Fruit fly (Drosophila melanogaster): ENCODE measurements around the gene tau.

Gene tau

DNA sequence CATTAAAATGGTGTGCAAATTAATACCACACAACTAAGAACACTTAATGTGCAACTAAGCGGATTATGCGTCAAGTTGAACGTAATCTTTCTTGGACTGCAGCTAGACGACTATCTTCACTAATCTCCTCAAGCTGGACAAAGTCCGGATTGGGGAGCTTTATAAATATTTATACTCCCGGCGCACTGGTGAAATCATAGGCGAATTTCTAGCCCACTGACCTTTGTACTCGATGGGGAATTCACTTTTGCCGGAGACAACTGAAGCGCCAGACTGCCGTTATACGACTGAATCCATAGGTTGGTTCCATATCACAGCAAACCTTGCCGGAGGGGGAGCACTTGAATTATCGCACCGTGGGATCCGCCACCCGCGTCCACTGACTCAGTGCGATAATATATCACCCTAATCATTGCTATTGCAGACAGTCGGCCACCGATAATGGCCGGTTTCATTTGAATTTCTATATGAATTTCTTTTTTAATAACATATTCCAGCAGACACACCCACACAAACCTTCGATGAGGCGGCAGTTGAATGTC, 49.3 kb upstream of the tau start (continued):
- TF ChIP-seq CG15336 (GFP tag; IDR thresholded peaks at IDR 0.05) (no peak; the same call in 1 of the 2 replicates), CG8119 (GFP tag; IDR thresholded peaks at IDR 0.05) (peak; percentile 21; the same call in 1 of the 3 replicates), OdsH (GFP tag; optimal IDR thresholded peaks at IDR 0.05) (no peak), Blimp-1 (GFP tag; optimal IDR thresholded peaks at IDR 0.05) (no peak), CG9139 (GFP tag; optimal IDR thresholded peaks at IDR 0.05) (peak; percentile 38), CG6276 (GFP tag; optimal IDR thresholded peaks at IDR 0.05) (peak; percentile 76), Sox15 (GFP tag; optimal IDR thresholded peaks at IDR 0.05) (no peak), CG31627 (GFP tag; optimal IDR thresholded peaks at IDR 0.05) (no peak), CG6163 (GFP tag; IDR thresholded peaks at IDR 0.05) (no peak), CG16779 (tag; optimal IDR thresholded peaks at IDR 0.05) (peak; percentile 45), CG11294 (GFP tag; IDR thresholded peaks at IDR 0.05) (no peak), CG7368 (GFP tag; optimal IDR thresholded peaks at IDR 0.05) (no peak), pdm3 (GFP tag; optimal IDR thresholded peaks at IDR 0.05) (no peak), CG1621 (tag; optimal IDR thresholded peaks at IDR 0.05) (no peak), CG6808 (GFP tag; optimal IDR thresholded peaks at IDR 0.05) (peak; percentile 19), Hr4 (GFP tag; optimal IDR thresholded peaks at IDR 0.05) (no peak), Eip78C (GFP tag) (peak; percentile 17), CG3919 (GFP tag; optimal IDR thresholded peaks at IDR 0.05) (no peak)

DNA sequence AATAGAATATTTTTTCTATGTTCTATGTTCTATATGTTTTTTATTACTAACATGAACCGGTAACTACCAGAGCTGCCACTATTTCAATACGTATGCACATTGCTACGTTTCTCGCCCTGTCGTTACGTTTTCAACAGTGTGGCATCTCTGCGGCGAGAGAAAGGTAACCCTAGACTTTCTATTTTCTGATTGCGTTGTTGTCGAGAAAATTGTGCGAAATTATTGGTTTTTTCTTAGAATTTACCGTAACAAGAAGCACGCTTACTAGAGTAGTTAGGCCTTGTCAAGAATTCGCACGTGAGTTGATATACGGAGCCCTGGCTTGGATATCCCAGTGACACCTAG, 43.4 kb upstream of the tau start, which contains the start of gene btz:
Gene btz (plus strand): TSS at position 133 of the 345 bp plus-strand sequence.
- TF ChIP-seq Eip93F (GFP tag; optimal IDR thresholded peaks at IDR 0.05) = peak; percentile 28
- TF ChIP-seq CG3032 (tag; optimal IDR thresholded peaks at IDR 0.05) = no peak
- no peak for TF ChIP-seq topi (GFP tag; optimal IDR thresholded peaks at IDR 0.05)

DNA sequence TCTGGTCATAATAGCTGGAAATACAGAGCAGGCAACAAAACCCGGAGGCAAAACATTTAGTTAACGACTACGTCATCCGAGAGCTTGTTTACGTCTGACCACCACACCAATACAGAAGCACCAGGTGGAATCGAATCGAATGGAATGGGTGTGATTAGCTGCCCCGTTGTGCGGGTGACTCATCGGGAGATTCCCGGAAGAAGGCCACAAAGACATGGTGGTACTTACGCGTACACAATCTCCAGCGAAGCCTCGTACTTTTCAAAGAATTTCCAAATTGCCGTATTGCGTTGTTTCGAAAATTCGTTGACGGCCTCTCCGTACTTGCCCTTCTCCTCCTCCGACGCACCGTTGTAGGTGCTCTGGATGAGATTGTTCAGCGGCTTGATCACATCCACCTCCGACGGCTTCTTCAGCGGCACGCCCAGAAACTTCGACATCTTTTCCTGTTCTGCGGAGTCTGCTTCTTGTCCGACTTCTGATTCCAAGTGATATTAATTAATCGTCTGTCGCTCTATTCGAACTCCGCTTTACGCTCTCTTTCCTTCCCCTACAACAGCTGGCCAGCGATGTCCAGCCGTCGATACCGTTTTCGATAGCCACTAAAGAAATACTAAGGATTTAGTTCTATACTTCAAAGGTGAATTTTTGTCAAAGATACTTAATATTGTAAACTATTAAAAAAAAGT, 42.9 kb upstream of the tau start, which contains the start of gene ALiX:
Gene ALiX (minus strand): TSS at position 571 of the 689 bp plus-strand sequence.
- TF ChIP-seq CG15336 (GFP tag; IDR thresholded peaks at IDR 0.05) (peak; percentile 26; the same call in 1 of the 2 replicates), salr (GFP tag; optimal IDR thresholded peaks at IDR 0.05) (no peak), esn (GFP tag; optimal IDR thresholded peaks at IDR 0.05) (peak; percentile 31), Eip78C (GFP tag) (peak; percentile 54)

DNA sequence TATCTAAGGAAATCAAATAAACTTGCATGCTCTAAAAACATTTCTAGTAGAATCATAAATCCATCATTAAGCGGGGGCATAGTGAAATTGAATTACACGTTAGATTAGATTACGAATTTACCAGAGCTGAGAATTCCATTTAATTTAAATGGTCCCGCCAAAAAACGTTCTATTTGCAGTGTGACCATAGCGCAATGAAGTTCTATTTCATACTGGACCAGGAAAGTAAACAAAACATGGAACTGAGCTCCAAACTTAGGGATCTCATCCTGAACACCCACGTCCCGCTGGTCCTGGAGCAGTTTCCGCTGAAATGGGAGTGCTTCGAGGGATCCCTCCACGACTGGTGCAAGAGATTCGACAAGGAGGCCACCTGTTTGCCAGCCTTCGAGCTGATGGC, 38.2 kb upstream of the tau start, which contains the start of gene HSPBAP1:
Gene HSPBAP1 (plus strand): TSS at position 217 of the 400 bp plus-strand sequence.
- no peak for TF ChIP-seq CG9139 (GFP tag; optimal IDR thresholded peaks at IDR 0.05)
- TF ChIP-seq fkh (GFP tag; optimal IDR thresholded peaks at IDR 0.05) = peak; percentile 84
- TF ChIP-seq achi (GFP tag; optimal IDR thresholded peaks at IDR 0.05) = no peak
- TF ChIP-seq CG1621 (tag; optimal IDR thresholded peaks at IDR 0.05) = peak; percentile 19
- TF ChIP-seq dac (GFP tag; optimal IDR thresholded peaks at IDR 0.05) = no peak
- TF ChIP-seq CG6163 (GFP tag; IDR thresholded peaks at IDR 0.05) = no peak
- TF ChIP-seq Sox14 (GFP tag; optimal IDR thresholded peaks at IDR 0.05) = no peak
- TF ChIP-seq CG4318 (GFP tag; optimal IDR thresholded peaks at IDR 0.05) = no peak
- TF ChIP-seq Hr39 (GFP tag; optimal IDR thresholded peaks at IDR 0.05) = no peak
- TF ChIP-seq vri (GFP tag; optimal IDR thresholded peaks at IDR 0.05) = no peak
- TF ChIP-seq dsx (GFP tag; optimal IDR thresholded peaks at IDR 0.05; ENCODE audit: poor library complexity, severe bottlenecking) = no peak
- no peak for TF ChIP-seq Blimp-1 (GFP tag; optimal IDR thresholded peaks at IDR 0.05)
- TF ChIP-seq CG11762 (GFP tag; optimal IDR thresholded peaks at IDR 0.05; ENCODE audit: insufficient read depth) = no peak

DNA sequence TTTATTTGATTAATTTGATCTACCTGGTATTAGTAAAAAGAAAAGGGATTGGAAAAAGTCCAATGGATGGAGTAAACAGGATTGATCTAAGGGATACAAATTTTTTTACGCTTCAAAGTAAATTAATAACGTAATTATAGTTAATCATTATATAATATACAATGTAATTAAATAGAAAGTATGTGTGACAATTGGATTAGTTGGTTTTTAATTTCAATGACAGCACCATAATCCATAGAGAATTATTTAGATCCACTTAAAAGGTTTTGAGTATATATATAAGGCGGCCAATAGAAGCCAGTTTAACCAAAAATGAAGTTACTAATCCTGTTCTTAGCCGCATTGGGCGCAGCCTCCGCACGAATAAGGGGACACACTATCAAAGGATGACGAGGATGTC, 37.8 kb upstream of the tau start, which contains the start of gene Acp98AB:
Gene Acp98AB (plus strand): TSS at position 301 of the 400 bp plus-strand sequence.
- TF ChIP-seq CG3032 (tag; optimal IDR thresholded peaks at IDR 0.05) (no peak), OdsH (GFP tag; optimal IDR thresholded peaks at IDR 0.05) (no peak), CG6276 (GFP tag; optimal IDR thresholded peaks at IDR 0.05) (no peak), svp (GFP tag) (no peak), CG4318 (GFP tag; optimal IDR thresholded peaks at IDR 0.05) (no peak), Sox15 (GFP tag; optimal IDR thresholded peaks at IDR 0.05) (no peak)
